Worm (Caenorhabditis elegans) whole organism, L1 larva: ENCODE measurements around the gene T04H1.13.

Experiments used
- C04F5.9 ChIP-seq: sonication (generic microtip); optimal IDR thresholded peaks from 2 replicates; lab custom pipeline; 2016; ENCODE audit warnings: missing genetic modification characterization, missing compliant biosample characterization
- C16A3.4 ChIP-seq: fragments of 150-350 bp; optimal IDR thresholded peaks from 2 replicates; lab custom pipeline; 2014; ENCODE audit warnings: missing biosample characterization, missing genetic modification characterization
- C34B4.2 ChIP-seq: sonication (generic microtip); optimal IDR thresholded peaks from 2 replicates; lab custom pipeline; 2017; ENCODE audit warnings: mild to moderate bottlenecking, missing genetic modification characterization, missing compliant biosample characterization
- aha-1 ChIP-seq: fragments of 150-350 bp; optimal IDR thresholded peaks from 2 replicates; lab custom pipeline; 2014; ENCODE audit warnings: missing biosample characterization, missing genetic modification characterization
- alr-1 ChIP-seq: fragments of 200-800 bp; sonication (Bioruptor generic); optimal IDR thresholded peaks from 2 replicates; lab custom pipeline; 2018; ENCODE audit warnings: borderline replicate concordance, mild to moderate bottlenecking, missing genetic modification characterization, missing compliant biosample characterization
- ama-1 ChIP-seq: fragments of 150-350 bp; optimal IDR thresholded peaks from 2 replicates; lab custom pipeline; 2014
- ceh-63 ChIP-seq: fragments of 200-800 bp; sonication (Bioruptor generic); optimal IDR thresholded peaks from 2 replicates; lab custom pipeline; 2018; ENCODE audit warnings: mild to moderate bottlenecking, missing genetic modification characterization, missing compliant biosample characterization
- ceh-8 ChIP-seq: fragments of 200-800 bp; sonication (Bioruptor generic); optimal IDR thresholded peaks from 2 replicates; lab custom pipeline; 2018; ENCODE audit warnings: mild to moderate bottlenecking, missing genetic modification characterization, moderate library complexity, missing compliant biosample characterization
- ceh-82 ChIP-seq, 3 experiments: fragments of 150-350 bp in 1 of 3; sonication (generic microtip) in 2 of 3; optimal IDR thresholded peaks; 2 replicates each; lab custom pipeline; 2014 to 2017; ENCODE audit warnings: missing biosample characterization in 3 of 3, missing genetic modification characterization in 3 of 3
- ceh-88 ChIP-seq: fragments of 200-800 bp; sonication (Bioruptor generic); IDR thresholded peaks from 2 replicates; pipeline ENCODE4 v1.3.6; 2022; ENCODE audit warnings: missing genetic modification characterization, missing compliant biosample characterization
- ces-1 ChIP-seq: fragments of 150-350 bp; optimal IDR thresholded peaks from 2 replicates; lab custom pipeline; 2014; ENCODE audit warnings: missing biosample characterization, missing genetic modification reagents, missing genetic modification characterization
- dpl-1 ChIP-seq, 3 experiments: fragments of 150-350 bp in 2 of 3; sonication (generic microtip) in 1 of 3; optimal IDR thresholded peaks; 2 replicates each; lab custom pipeline; 2014 to 2017; ENCODE audit warnings: missing biosample characterization in 3 of 3, missing genetic modification characterization in 3 of 3, missing genetic modification reagents in 3 of 3
- dsc-1 ChIP-seq: sonication (generic microtip); optimal IDR thresholded peaks from 2 replicates; lab custom pipeline; 2016; ENCODE audit warnings: mild to moderate bottlenecking, missing genetic modification characterization, missing compliant biosample characterization
- efl-1 ChIP-seq, 4 experiments: fragments of 150-350 bp; optimal IDR thresholded peaks in 3 of 4; peaks in 1 of 4; 1 replicate in 1 of 4; 2 replicates in 3 of 4; lab custom pipeline; 2014; ENCODE audit warnings: missing biosample characterization in 2 of 4, missing genetic modification characterization in 2 of 4, missing genetic modification reagents in 2 of 4
- elt-2 ChIP-seq: sonication (generic microtip); optimal IDR thresholded peaks from 2 replicates; lab custom pipeline; 2016; ENCODE audit warnings: missing genetic modification characterization, mild to moderate bottlenecking, inconsistent platforms, missing compliant biosample characterization, missing genetic modification reagents
- fkh-10 ChIP-seq: sonication (generic microtip); optimal IDR thresholded peaks from 2 replicates; lab custom pipeline; 2017; ENCODE audit warnings: missing biosample characterization, missing genetic modification reagents, missing genetic modification characterization
- fkh-4 ChIP-seq: sonication (generic microtip); optimal IDR thresholded peaks from 2 replicates; lab custom pipeline; 2016; ENCODE audit warnings: missing compliant biosample characterization, missing genetic modification characterization, borderline replicate concordance
- fkh-8 ChIP-seq: sonication (generic microtip); optimal IDR thresholded peaks from 2 replicates; lab custom pipeline; 2016; ENCODE audit warnings: mild to moderate bottlenecking, missing genetic modification characterization, missing compliant biosample characterization
- grh-1 ChIP-seq: fragments of 200-800 bp; sonication (Bioruptor generic); IDR thresholded peaks from 2 replicates; pipeline ENCODE4 v1.3.6; 2022; ENCODE audit warnings: missing genetic modification reagents, missing genetic modification characterization, missing compliant biosample characterization
- hlh-17 ChIP-seq: fragments of 200-800 bp; sonication (Bioruptor generic); optimal IDR thresholded peaks from 2 replicates; lab custom pipeline; 2018; ENCODE audit warnings: missing genetic modification characterization, mild to moderate bottlenecking, missing compliant biosample characterization, moderate library complexity, borderline replicate concordance
- jun-1 ChIP-seq: fragments of 150-350 bp; optimal IDR thresholded peaks from 2 replicates; lab custom pipeline; 2014; ENCODE audit warnings: missing biosample characterization, missing genetic modification reagents, missing genetic modification characterization
- lin-13 ChIP-seq: fragments of 150-350 bp; optimal IDR thresholded peaks from 2 replicates; lab custom pipeline; 2014; ENCODE audit warnings: missing biosample characterization, missing genetic modification reagents, missing genetic modification characterization
- lin-14 ChIP-seq: fragments of 200-800 bp; sonication (Bioruptor generic); optimal IDR thresholded peaks from 2 replicates; lab custom pipeline; 2018; ENCODE audit warnings: mild to moderate bottlenecking, missing genetic modification characterization, moderate library complexity, missing compliant biosample characterization
- lin-15B ChIP-seq: fragments of 150-350 bp; sonication (generic microtip); optimal IDR thresholded peaks from 3 replicates; lab custom pipeline; 2014; ENCODE audit warnings: missing biosample characterization, missing genetic modification characterization
- lin-39 ChIP-seq: fragments of 150-350 bp; optimal IDR thresholded peaks from 2 replicates; lab custom pipeline; 2014; ENCODE audit warnings: missing biosample characterization, missing genetic modification reagents, missing genetic modification characterization
- lir-3 ChIP-seq: sonication (generic microtip); optimal IDR thresholded peaks from 2 replicates; lab custom pipeline; 2016; ENCODE audit warnings: mild to moderate bottlenecking, missing genetic modification characterization, moderate library complexity, missing compliant biosample characterization; ENCODE audit not compliant: poor library complexity
- mab-9 ChIP-seq: fragments of 200-800 bp; sonication (Bioruptor generic); IDR thresholded peaks from 2 replicates; pipeline ENCODE4 v1.3.6; 2022; ENCODE audit warnings: missing genetic modification reagents, missing genetic modification characterization, missing compliant biosample characterization
- mdl-1 ChIP-seq, 2 experiments: fragments of 150-350 bp; optimal IDR thresholded peaks; 2 replicates each; lab custom pipeline; 2014 to 2017; ENCODE audit warnings: missing biosample characterization in 2 of 2, missing genetic modification characterization in 2 of 2, inconsistent platforms in 1 of 2
- mef-2 ChIP-seq: fragments of 150-350 bp; optimal IDR thresholded peaks from 2 replicates; lab custom pipeline; 2014; ENCODE audit warnings: missing biosample characterization, missing genetic modification characterization
- nhr-12 ChIP-seq: sonication (generic microtip); optimal IDR thresholded peaks from 2 replicates; lab custom pipeline; 2017; ENCODE audit warnings: missing biosample characterization, missing genetic modification characterization
- nhr-20 ChIP-seq: sonication (generic microtip); optimal IDR thresholded peaks from 2 replicates; lab custom pipeline; 2016; ENCODE audit warnings: mild to moderate bottlenecking, missing genetic modification characterization, missing compliant biosample characterization
- nhr-237 ChIP-seq: fragments of 150-350 bp; optimal IDR thresholded peaks from 2 replicates; lab custom pipeline; 2014; ENCODE audit warnings: missing biosample characterization, missing genetic modification characterization
- nhr-28 ChIP-seq: fragments of 150-350 bp; optimal IDR thresholded peaks from 2 replicates; lab custom pipeline; 2014; ENCODE audit warnings: missing biosample characterization, missing genetic modification characterization
- nhr-47 ChIP-seq: sonication (generic microtip); optimal IDR thresholded peaks from 2 replicates; lab custom pipeline; 2016; ENCODE audit warnings: mild to moderate bottlenecking, missing genetic modification characterization, moderate library complexity, missing compliant biosample characterization
- nhr-71 ChIP-seq: sonication (generic microtip); optimal IDR thresholded peaks from 2 replicates; lab custom pipeline; 2016; ENCODE audit warnings: mild to moderate bottlenecking, missing genetic modification characterization, moderate library complexity, missing compliant biosample characterization
- nhr-77 ChIP-seq: fragments of 150-350 bp; optimal IDR thresholded peaks from 2 replicates; lab custom pipeline; 2014; ENCODE audit warnings: missing biosample characterization, missing genetic modification characterization
- nhr-84 ChIP-seq: sonication (generic microtip); optimal IDR thresholded peaks from 2 replicates; lab custom pipeline; 2017; ENCODE audit warnings: missing biosample characterization, missing genetic modification characterization
- pag-3 ChIP-seq: sonication (generic microtip); optimal IDR thresholded peaks from 2 replicates; lab custom pipeline; 2017; ENCODE audit warnings: missing genetic modification characterization, mild to moderate bottlenecking, missing compliant biosample characterization, antibody characterized with exemption, borderline replicate concordance; ENCODE audit not compliant: insufficient read depth
- rnt-1 ChIP-seq: sonication (generic microtip); optimal IDR thresholded peaks from 2 replicates; lab custom pipeline; 2016; ENCODE audit warnings: mild to moderate bottlenecking, missing genetic modification characterization, moderate library complexity, missing compliant biosample characterization
- snu-23 ChIP-seq: sonication (generic microtip); optimal IDR thresholded peaks from 2 replicates; lab custom pipeline; 2016; ENCODE audit warnings: missing genetic modification characterization, missing compliant biosample characterization
- sptf-1 ChIP-seq: fragments of 150-350 bp; optimal IDR thresholded peaks from 2 replicates; lab custom pipeline; 2014; ENCODE audit warnings: missing biosample characterization, missing genetic modification characterization
- sup-37 ChIP-seq: fragments of 200-800 bp; sonication (Bioruptor generic); optimal IDR thresholded peaks from 2 replicates; lab custom pipeline; 2018; ENCODE audit warnings: mild to moderate bottlenecking, missing genetic modification characterization, missing compliant biosample characterization
- swsn-7 ChIP-seq: sonication (generic microtip); optimal IDR thresholded peaks from 2 replicates; lab custom pipeline; 2016; ENCODE audit warnings: missing genetic modification characterization, missing compliant biosample characterization
- tlp-1 ChIP-seq: fragments of 150-350 bp; optimal IDR thresholded peaks from 2 replicates; lab custom pipeline; 2014; ENCODE audit warnings: missing biosample characterization, missing genetic modification characterization
- unc-98 ChIP-seq: fragments of 200-800 bp; sonication (Bioruptor generic); IDR thresholded peaks from 2 replicates; pipeline ENCODE4 v1.3.6; 2022; ENCODE audit warnings: missing genetic modification characterization, missing compliant biosample characterization
- vab-15 ChIP-seq: sonication (generic microtip); optimal IDR thresholded peaks from 2 replicates; lab custom pipeline; 2017; ENCODE audit warnings: missing genotype, mild to moderate bottlenecking, missing genetic modification characterization, missing compliant biosample characterization
- xbp-1 ChIP-seq: sonication (generic microtip); optimal IDR thresholded peaks from 2 replicates; lab custom pipeline; 2016; ENCODE audit warnings: missing genetic modification characterization, missing compliant biosample characterization
- zip-4 ChIP-seq: fragments of 200-800 bp; sonication (Bioruptor generic); optimal IDR thresholded peaks from 2 replicates; lab custom pipeline; 2018; ENCODE audit warnings: mild to moderate bottlenecking, missing genetic modification characterization, moderate library complexity, missing compliant biosample characterization
- ztf-4 ChIP-seq: fragments of 150-350 bp; optimal IDR thresholded peaks from 2 replicates; lab custom pipeline; 2014; ENCODE audit warnings: missing biosample characterization, missing genetic modification characterization

Gene T04H1.13

ce11 chrV:12294091-12294490 lies 49.3 kb upstream of the T04H1.13 start (continued):
- TF ChIP-seq grh-1 (GFP tag; lab: Robert Waterston, UW), result 0 out of 2 replicates have a peak, but pooled peaks have one; percentile 15

- TF ChIP-seq ceh-63, result no peak
- TF ChIP-seq C04F5.9, result peak; percentile 71
- TF ChIP-seq vab-15 (tag; lab: Kevin White, UChicago), result no peak
- TF ChIP-seq mef-2, result peak; percentile 5
- peak; percentile 94 for TF ChIP-seq snu-23 (GFP tag; lab: Kevin White, UChicago)
- TF ChIP-seq dsc-1 (tag; lab: Kevin White, UChicago), result peak; percentile 94
- TF ChIP-seq dpl-1 (GFP tag; optimal IDR thresholded peaks at IDR 0.05; lab: Kevin White, UChicago), result peak; percentile 98 to 99 (median 99)
- peak; percentile 59 for TF ChIP-seq ztf-4 (tag; lab: Kevin White, UChicago)
- TF ChIP-seq alr-1 (tag; lab: Kevin White, UChicago), result no peak
- peak; percentile 76 for TF ChIP-seq fkh-8 (tag; lab: Kevin White, UChicago)
- peak; percentile 78 for TF ChIP-seq jun-1 (tag; lab: Kevin White, UChicago)
- TF ChIP-seq nhr-71 (tag; lab: Kevin White, UChicago), result peak; percentile 95
- no peak for TF ChIP-seq sptf-1 (tag; lab: Kevin White, UChicago)
- TF ChIP-seq ceh-82 (tag; optimal IDR thresholded peaks at IDR 0.05; lab: Kevin White, UChicago), result peak; percentile 91 to 93 (median 93)
- no peak for TF ChIP-seq tlp-1 (tag; lab: Kevin White, UChicago)
- TF ChIP-seq mdl-1 (tag; optimal IDR thresholded peaks at IDR 0.05; lab: Kevin White, UChicago), result peak in 1 of 2 experiments; percentile 77
- no peak; the same call in 1 of the 2 replicates for TF ChIP-seq unc-98
- TF ChIP-seq C34B4.2 (tag; lab: Kevin White, UChicago), result no peak
- TF ChIP-seq fkh-4, result peak; percentile 15
- peak; percentile 89 for TF ChIP-seq lin-14 (GFP tag; lab: Kevin White, UChicago)
- TF ChIP-seq lin-15B (tag; lab: Kevin White, UChicago), result peak; percentile 70
- peak; percentile 77 for TF ChIP-seq fkh-10 (GFP tag; lab: Kevin White, UChicago)
- TF ChIP-seq nhr-28 (tag; lab: Kevin White, UChicago), result peak; percentile 12
- no peak for TF ChIP-seq nhr-12 (tag; lab: Kevin White, UChicago)
- TF ChIP-seq sup-37, result peak; percentile 89
- peak; percentile 67 for TF ChIP-seq ama-1 (lab: Kevin White, UChicago)
- TF ChIP-seq swsn-7 (tag; lab: Kevin White, UChicago), result peak; percentile 93
- peak; percentile 38 for TF ChIP-seq nhr-237 (tag; lab: Kevin White, UChicago)
- TF ChIP-seq pag-3 (tag; lab: Kevin White, UChicago), result no peak
- peak; percentile 86 for TF ChIP-seq elt-2 (tag; lab: Kevin White, UChicago)
- no peak for TF ChIP-seq nhr-84 (tag; lab: Kevin White, UChicago)
- peak; percentile 96 for TF ChIP-seq nhr-47
- TF ChIP-seq aha-1 (tag; lab: Kevin White, UChicago), result peak; percentile 27
- TF ChIP-seq hlh-17 (GFP tag; lab: Kevin White, UChicago), result no peak
- TF ChIP-seq C16A3.4 (tag; lab: Kevin White, UChicago), result peak; percentile 93
- peak; percentile 76 for TF ChIP-seq ceh-88
- peak; percentile 68 for TF ChIP-seq lir-3 (tag; lab: Kevin White, UChicago)
- peak; percentile 91 for TF ChIP-seq nhr-20 (tag; lab: Kevin White, UChicago)
- peak; percentile 89 for TF ChIP-seq ceh-8
- peak; percentile 87 for TF ChIP-seq mab-9 (GFP tag; lab: Robert Waterston, UW)
- peak; percentile 73 for TF ChIP-seq lin-13 (GFP tag; lab: Kevin White, UChicago)
- TF ChIP-seq efl-1 (optimal IDR thresholded peaks at IDR 0.05; lab: Kevin White, UChicago), result peak; percentile 82 to 99
- peak; percentile 97 to 100 for TF ChIP-seq efl-1 (GFP tag; optimal IDR thresholded peaks at IDR 0.05 in 1 of 2; lab: Kevin White, UChicago)
- peak; percentile 97 for TF ChIP-seq rnt-1 (tag; lab: Kevin White, UChicago)
- no peak for TF ChIP-seq ces-1 (GFP tag; lab: Kevin White, UChicago)
- TF ChIP-seq xbp-1 (tag; lab: Kevin White, UChicago), result peak; percentile 93
- peak; percentile 86 for TF ChIP-seq zip-4 (GFP tag; lab: Kevin White, UChicago)
- peak; percentile 95 for TF ChIP-seq lin-39 (tag; lab: Kevin White, UChicago)
- TF ChIP-seq nhr-77 (tag; lab: Kevin White, UChicago), result peak; percentile 77
Measured at ce11 chrV:12291587-12291986, 46.8 kb upstream of the T04H1.13 start, which contains the start of the genes srpa-68 and srh-16. Gene srpa-68, minus strand, starts transcription at chrV:12291658. Gene srh-16, plus strand, starts transcription at chrV:12291861.
